Worm (Caenorhabditis elegans) whole organism, L4 larva: ENCODE results near the gene lag-1.

Source experiments
- F26F4.8 ChIP-seq: fragments of 200-800 bp; sonication (Bioruptor generic); conservative IDR thresholded peaks from 2 replicates; pipeline ENCODE4 v1.3.6; 2022; ENCODE audit warnings: missing genetic modification characterization, missing compliant biosample characterization
- F37D6.2 ChIP-seq: sonication (generic microtip); optimal IDR thresholded peaks from 2 replicates; lab custom pipeline; 2016; ENCODE audit warnings: mild to moderate bottlenecking, missing genetic modification characterization, missing compliant biosample characterization
- F49E8.2 ChIP-seq: sonication (generic microtip); optimal IDR thresholded peaks from 2 replicates; lab custom pipeline; 2016; ENCODE audit warnings: missing compliant biosample characterization, mild to moderate bottlenecking, missing genetic modification characterization, borderline replicate concordance
- T20F7.1 ChIP-seq: fragments of 200-800 bp; sonication (Bioruptor generic); optimal IDR thresholded peaks from 2 replicates; lab custom pipeline; 2018; ENCODE audit warnings: mild to moderate bottlenecking, missing genetic modification characterization, missing compliant biosample characterization
- ZK337.2 ChIP-seq: fragments of 200-800 bp; sonication (Bioruptor generic); IDR thresholded peaks from 2 replicates; pipeline ENCODE4 v1.3.6; 2022; ENCODE audit warnings: missing genetic modification reagents, missing genetic modification characterization, missing compliant biosample characterization
- aha-1 ChIP-seq: fragments of 150-350 bp; peaks from one replicate; lab custom pipeline; 2014; ENCODE audit warnings: missing biosample characterization, missing genetic modification characterization
- ama-1 ChIP-seq: fragments of 150-350 bp; optimal IDR thresholded peaks from 2 replicates; lab custom pipeline; 2014; ENCODE audit warnings: inconsistent platforms, mixed read lengths
- arid-1 ChIP-seq: fragments of 200-800 bp; sonication (Bioruptor generic); conservative IDR thresholded peaks from 2 replicates; pipeline ENCODE4 v1.3.6; 2022; ENCODE audit warnings: missing genetic modification reagents, missing genetic modification characterization, missing compliant biosample characterization
- ceh-20 ChIP-seq: fragments of 200-800 bp; sonication (Bioruptor generic); IDR thresholded peaks from 2 replicates; pipeline ENCODE4 v1.3.6; 2022; ENCODE audit warnings: missing genetic modification reagents, missing genetic modification characterization, missing compliant biosample characterization
- daf-8 ChIP-seq: fragments of 200-800 bp; sonication (Bioruptor generic); IDR thresholded peaks from 2 replicates; pipeline ENCODE4 v1.3.6; 2022; ENCODE audit warnings: missing genetic modification characterization, missing compliant biosample characterization
- dpl-1 ChIP-seq: fragments of 150-350 bp; optimal IDR thresholded peaks from 2 replicates; lab custom pipeline; 2014; ENCODE audit warnings: missing biosample characterization, missing genetic modification reagents, missing genetic modification characterization
- egl-27 ChIP-seq: sonication (generic microtip); optimal IDR thresholded peaks from 3 replicates; lab custom pipeline; 2017; ENCODE audit warnings: missing biosample characterization, missing genetic modification reagents, missing genetic modification characterization
- gei-8 ChIP-seq: fragments of 200-800 bp; sonication (Bioruptor generic); optimal IDR thresholded peaks from 2 replicates; lab custom pipeline; 2018; ENCODE audit warnings: mild to moderate bottlenecking, missing genetic modification characterization, missing compliant biosample characterization
- hlh-11 ChIP-seq: fragments of 200-800 bp; sonication (Bioruptor generic); optimal IDR thresholded peaks from 2 replicates; lab custom pipeline; 2018; ENCODE audit warnings: mild to moderate bottlenecking, missing genetic modification characterization, missing compliant biosample characterization
- hmg-1.1 ChIP-seq: fragments of 200-800 bp; sonication (Bioruptor generic); IDR thresholded peaks from 2 replicates; pipeline ENCODE4 v1.3.6; 2022; ENCODE audit warnings: missing genetic modification reagents, missing genetic modification characterization, missing compliant biosample characterization
- lin-1 ChIP-seq: fragments of 200-800 bp; sonication (Bioruptor generic); IDR thresholded peaks from 2 replicates; pipeline ENCODE4 v1.3.6; 2022; ENCODE audit warnings: missing genetic modification reagents, missing genetic modification characterization, missing compliant biosample characterization
- lin-39 ChIP-seq: fragments of 150-350 bp; optimal IDR thresholded peaks from 2 replicates; lab custom pipeline; 2014; ENCODE audit warnings: missing biosample characterization, missing genetic modification reagents, missing genetic modification characterization
- mdl-1 ChIP-seq, 2 experiments: fragments of 150-350 bp in 1 of 2; sonication (generic microtip) in 1 of 2; optimal IDR thresholded peaks; 2 replicates each; lab custom pipeline; 2014 to 2017; ENCODE audit warnings: missing biosample characterization in 2 of 2, missing genetic modification characterization in 2 of 2
- nhr-10 ChIP-seq: fragments of 150-350 bp; optimal IDR thresholded peaks from 2 replicates; lab custom pipeline; 2014; ENCODE audit warnings: missing biosample characterization, missing genetic modification characterization
- nhr-41 ChIP-seq: fragments of 200-800 bp; sonication (Bioruptor generic); IDR thresholded peaks from 2 replicates; pipeline ENCODE4 v1.3.6; 2022; ENCODE audit warnings: missing genetic modification reagents, missing genetic modification characterization, missing compliant biosample characterization
- nhr-48 ChIP-seq: sonication (generic microtip); optimal IDR thresholded peaks from 2 replicates; lab custom pipeline; 2016; ENCODE audit warnings: mild to moderate bottlenecking, missing genetic modification characterization, missing compliant biosample characterization
- pha-4 ChIP-seq, 2 experiments: fragments of 150-350 bp in 1 of 2; fragments of 200-800 bp in 1 of 2; sonication (Bioruptor generic) in 1 of 2; IDR thresholded peaks in 1 of 2; optimal IDR thresholded peaks in 1 of 2; 2 replicates each; pipeline versions ENCODE4 v1.3.6 to Lab custom; 2014 to 2022; ENCODE audit warnings: missing genetic modification characterization in 2 of 2, missing genetic modification reagents in 2 of 2, missing biosample characterization in 1 of 2, missing compliant biosample characterization in 1 of 2
- php-3 ChIP-seq: fragments of 200-800 bp; sonication (Bioruptor generic); IDR thresholded peaks from 2 replicates; pipeline ENCODE4 v1.3.6; 2022; ENCODE audit warnings: missing genetic modification reagents, missing genetic modification characterization, missing compliant biosample characterization
- set-16 ChIP-seq: fragments of 200-800 bp; sonication (Bioruptor generic); IDR thresholded peaks from 2 replicates; pipeline ENCODE4 v1.3.6; 2022; ENCODE audit warnings: missing genetic modification reagents, missing genetic modification characterization, missing compliant biosample characterization
- skn-1 ChIP-seq: fragments of 150-350 bp; optimal IDR thresholded peaks from 2 replicates; lab custom pipeline; 2014; ENCODE audit warnings: missing biosample characterization, missing genetic modification characterization
- snpc-1.2 ChIP-seq: fragments of 200-800 bp; sonication (Bioruptor generic); IDR thresholded peaks from 2 replicates; pipeline ENCODE4 v1.3.6; 2022; ENCODE audit warnings: missing genetic modification reagents, missing genetic modification characterization, missing compliant biosample characterization
- spr-1 ChIP-seq: sonication (generic microtip); optimal IDR thresholded peaks from 2 replicates; lab custom pipeline; 2016; ENCODE audit warnings: mild to moderate bottlenecking, missing genetic modification characterization, missing compliant biosample characterization
- spr-3 ChIP-seq: fragments of 200-800 bp; sonication (Bioruptor generic); optimal IDR thresholded peaks from 2 replicates; lab custom pipeline; 2018; ENCODE audit warnings: mild to moderate bottlenecking, missing genetic modification characterization, missing compliant biosample characterization
- vab-7 ChIP-seq: fragments of 200-800 bp; sonication (Bioruptor generic); IDR thresholded peaks from 2 replicates; pipeline ENCODE4 v1.3.6; 2022; ENCODE audit warnings: missing genetic modification reagents, missing genetic modification characterization, missing compliant biosample characterization
- zag-1 ChIP-seq: fragments of 150-350 bp; optimal IDR thresholded peaks from 2 replicates; lab custom pipeline; 2014; ENCODE audit warnings: missing biosample characterization, missing genetic modification characterization
- zfp-3 ChIP-seq: fragments of 200-800 bp; sonication (Bioruptor generic); conservative IDR thresholded peaks from 2 replicates; pipeline ENCODE4 v1.3.6; 2022; ENCODE audit warnings: missing genetic modification reagents, missing genetic modification characterization, missing compliant biosample characterization
- zip-2 ChIP-seq: fragments of 150-350 bp; optimal IDR thresholded peaks from 2 replicates; lab custom pipeline; 2014; ENCODE audit warnings: missing biosample characterization, missing genetic modification characterization
- ztf-7 ChIP-seq: fragments of 150-350 bp; optimal IDR thresholded peaks from 2 replicates; lab custom pipeline; 2014; ENCODE audit warnings: missing biosample characterization, missing genetic modification characterization

lag-1 gene

ce11 chrIV:6117741-6118265, 22.6 kb downstream of the lag-1 start, which contains the start of gene zen-4 (continued):
- TF ChIP-seq snpc-1.2 (GFP tag; lab: Robert Waterston, UW) (peak; percentile 100), spr-3 (GFP tag; lab: Kevin White, UChicago) (peak; percentile 30), vab-7 (GFP tag; lab: Robert Waterston, UW) (no peak), nhr-10 (tag; lab: Kevin White, UChicago) (no peak), hmg-1.1 (GFP tag; lab: Robert Waterston, UW) (no peak), ama-1 (lab: Kevin White, UChicago) (peak; percentile 8), zip-2 (tag; lab: Kevin White, UChicago) (no peak), nhr-48 (tag; lab: Kevin White, UChicago) (peak; percentile 19), daf-8 (GFP tag; lab: Robert Waterston, UW) (no peak), skn-1 (tag; lab: Kevin White, UChicago) (no peak), F37D6.2 (no peak), ztf-7 (tag; lab: Kevin White, UChicago) (no peak), T20F7.1 (GFP tag; lab: Kevin White, UChicago) (no peak)

ce11 chrIV:6127252-6127930, 32.2 kb downstream of the lag-1 start, which contains the start of gene M03D4.4:
Gene M03D4.4, minus strand, starts transcription at chrIV:6127302.
- TF ChIP-seq lin-39 (tag; lab: Kevin White, UChicago) = no peak
- TF ChIP-seq aha-1 (tag; lab: Kevin White, UChicago) = peak; percentile 78
- TF ChIP-seq arid-1 (GFP tag; lab: Robert Waterston, UW) = no peak

- TF ChIP-seq ZK337.2 (GFP tag; lab: Robert Waterston, UW) (no peak), nhr-48 (tag; lab: Kevin White, UChicago) (no peak), F26F4.8 (GFP tag; lab: Robert Waterston, UW) (no peak), zag-1 (no peak), set-16 (GFP tag; lab: Robert Waterston, UW) (no peak), nhr-41 (GFP tag; lab: Robert Waterston, UW) (no peak), arid-1 (GFP tag; lab: Robert Waterston, UW) (no peak), spr-1 (tag; lab: Kevin White, UChicago) (no peak), F37D6.2 (no peak), lin-1 (GFP tag; lab: Robert Waterston, UW) (no peak), gei-8 (GFP tag; lab: Kevin White, UChicago) (no peak), zfp-3 (GFP tag; lab: Robert Waterston, UW) (no peak)
- TF ChIP-seq, all 104 proteins: peak for 0
Observed at ce11 chrIV:6130437-6130836, 35.2 kb downstream of the lag-1 start.

- TF ChIP-seq pha-4 (GFP tag; IDR thresholded peaks at IDR 0.05; lab: Robert Waterston, UW) (no peak), pha-4 (tag; optimal IDR thresholded peaks at IDR 0.05; lab: Kevin White, UChicago) (no peak), ceh-20 (no peak), set-16 (GFP tag; lab: Robert Waterston, UW) (no peak), php-3 (GFP tag; lab: Robert Waterston, UW) (no peak), egl-27 (tag; lab: Kevin White, UChicago) (no peak), F49E8.2 (tag; lab: Kevin White, UChicago) (no peak), mdl-1 (tag; optimal IDR thresholded peaks at IDR 0.05; lab: Kevin White, UChicago) (no peak), hlh-11 (tag; lab: Kevin White, UChicago) (no peak), dpl-1 (no peak)
- TF ChIP-seq, all 104 proteins: peak for 0
Observed at ce11 chrIV:6134639-6135038, 39.4 kb downstream of the lag-1 start.
